Fruit fly (Drosophila melanogaster) whole organism, embryonic: ENCODE measurements around the gene CG18563.

ENCODE experiments used
- Atf-2 ChIP-seq: fragments of 200-800 bp; sonication (Bioruptor generic); optimal IDR thresholded peaks from 2 replicates; lab custom pipeline; 2016; ENCODE audit warnings: missing biosample characterization, missing genetic modification characterization
- B-H2 ChIP-seq: fragments of 200-800 bp; sonication (Bioruptor generic); optimal IDR thresholded peaks from 2 replicates; lab custom pipeline; 2018; ENCODE audit warnings: missing biosample characterization, mild to moderate bottlenecking, missing genetic modification characterization
- BEAF-32 ChIP-seq: fragments of 200-800 bp; sonication (Bioruptor generic); optimal IDR thresholded peaks from 3 replicates; lab custom pipeline; 2017; ENCODE audit warnings: missing biosample characterization, missing genetic modification characterization, mild to moderate bottlenecking, moderate library complexity, missing genetic modification reagents
- CG15479 ChIP-seq: fragments of 200-800 bp; sonication (Bioruptor generic); optimal IDR thresholded peaks from 3 replicates; lab custom pipeline; 2019; ENCODE audit warnings: missing biosample characterization, mild to moderate bottlenecking, missing genetic modification characterization, moderate library complexity
- CG15514 ChIP-seq: fragments of 200-800 bp; sonication (Bioruptor generic); optimal IDR thresholded peaks from 3 replicates; lab custom pipeline; 2017; ENCODE audit warnings: missing biosample characterization, missing genetic modification characterization, mild to moderate bottlenecking, moderate library complexity, missing genetic modification reagents
- CG17186 ChIP-seq: fragments of 200-800 bp; sonication (Bioruptor generic); optimal IDR thresholded peaks from 3 replicates; lab custom pipeline; 2017; ENCODE audit warnings: missing biosample characterization, missing genetic modification reagents, missing genetic modification characterization
- CG2202 ChIP-seq: fragments of 200-800 bp; sonication (Bioruptor generic); optimal IDR thresholded peaks from 2 replicates; lab custom pipeline; 2018; ENCODE audit warnings: missing biosample characterization, mild to moderate bottlenecking, missing genetic modification characterization
- CG3407 ChIP-seq: fragments of 200-800 bp; sonication (Bioruptor generic); optimal IDR thresholded peaks from 2 replicates; lab custom pipeline; 2018; ENCODE audit warnings: missing biosample characterization, mild to moderate bottlenecking, missing genetic modification characterization
- CG34224 ChIP-seq: fragments of 200-800 bp; sonication (Bioruptor generic); IDR thresholded peaks from 3 replicates; pipeline ENCODE4 v1.3.6; 2022; ENCODE audit warnings: missing biosample characterization, missing genetic modification characterization; ENCODE audit not compliant: partially characterized antibody
- CG4730 ChIP-seq: fragments of 200-800 bp; sonication (Bioruptor generic); IDR thresholded peaks from 2 replicates; pipeline ENCODE4 v1.3.6; 2022; ENCODE audit warnings: missing biosample characterization, missing genetic modification characterization
- CG7963 ChIP-seq: fragments of 200-800 bp; sonication (Bioruptor generic); IDR thresholded peaks from 3 replicates; pipeline ENCODE4 v1.3.6; 2022; ENCODE audit warnings: missing biosample characterization, missing genetic modification characterization; ENCODE audit not compliant: partially characterized antibody
- CG9437 ChIP-seq: fragments of 200-800 bp; sonication (Bioruptor generic); optimal IDR thresholded peaks from 2 replicates; lab custom pipeline; 2018; ENCODE audit warnings: missing biosample characterization, mild to moderate bottlenecking, missing genetic modification characterization
- CG9797 ChIP-seq: fragments of 200-800 bp; sonication (Bioruptor generic); optimal IDR thresholded peaks from 3 replicates; lab custom pipeline; 2018; ENCODE audit warnings: missing biosample characterization, mild to moderate bottlenecking, missing genetic modification characterization
- CG9817 ChIP-seq: fragments of 200-800 bp; sonication (Bioruptor generic); optimal IDR thresholded peaks from 2 replicates; lab custom pipeline; 2018; ENCODE audit warnings: missing biosample characterization, mild to moderate bottlenecking, missing genetic modification characterization, moderate library complexity
- CG9932 ChIP-seq: fragments of 200-800 bp; sonication (Bioruptor generic); IDR thresholded peaks from 2 replicates; pipeline ENCODE4 v1.3.6; 2022; ENCODE audit warnings: missing biosample characterization, missing genetic modification characterization
- Eip74EF ChIP-seq, 2 experiments: fragments of 200-800 bp in 1 of 2; fragments of >200 bp in 1 of 2; sonication (Bioruptor generic) in 1 of 2; optimal IDR thresholded peaks; 2 replicates each; lab custom pipeline; 2017 to 2019; ENCODE audit warnings: missing biosample characterization in 2 of 2, missing genetic modification characterization in 2 of 2, mild to moderate bottlenecking in 1 of 2, moderate library complexity in 1 of 2
- Ets65A ChIP-seq: fragments of 200-800 bp; sonication (Bioruptor generic); peaks from one replicate; lab custom pipeline; 2016; ENCODE audit warnings: missing biosample characterization, missing genetic modification characterization
- Ets97D ChIP-seq: fragments of 200-800 bp; sonication (Bioruptor generic); optimal IDR thresholded peaks from 3 replicates; lab custom pipeline; 2016; ENCODE audit warnings: missing biosample characterization, missing genetic modification characterization
- HmgD ChIP-seq: fragments of 200-800 bp; sonication (Bioruptor generic); optimal IDR thresholded peaks from 3 replicates; lab custom pipeline; 2016; ENCODE audit warnings: missing biosample characterization, missing genetic modification characterization
- HmgZ ChIP-seq: fragments of 200-800 bp; sonication (Bioruptor generic); optimal IDR thresholded peaks from 2 replicates; lab custom pipeline; 2018; ENCODE audit warnings: missing biosample characterization, mild to moderate bottlenecking, missing genetic modification characterization
- Lhr ChIP-seq: fragments of 200-800 bp; sonication (Bioruptor generic); optimal IDR thresholded peaks from 3 replicates; lab custom pipeline; 2017; ENCODE audit warnings: mild to moderate bottlenecking, missing biosample characterization, missing genetic modification reagents, missing genetic modification characterization
- NC2β ChIP-seq: fragments of 200-800 bp; sonication (Bioruptor generic); optimal IDR thresholded peaks from 2 replicates; lab custom pipeline; 2016; ENCODE audit warnings: missing biosample characterization, missing genetic modification characterization
- Pdp1 ChIP-seq, 2 experiments: fragments of 200-800 bp; sonication (Bioruptor generic); optimal IDR thresholded peaks; 3 replicates each; lab custom pipeline; 2016; ENCODE audit warnings: missing biosample characterization in 2 of 2, missing genetic modification characterization in 2 of 2, mild to moderate bottlenecking in 1 of 2, moderate library complexity in 1 of 2
- Sin3A ChIP-seq: fragments of >200 bp; optimal IDR thresholded peaks from 2 replicates; lab custom pipeline; 2018
- YL-1 ChIP-seq: fragments of 200-800 bp; sonication (Bioruptor generic); optimal IDR thresholded peaks from 3 replicates; lab custom pipeline; 2017; ENCODE audit warnings: missing biosample characterization, mild to moderate bottlenecking, missing genetic modification characterization
- ap ChIP-seq: fragments of 200-800 bp; sonication (Bioruptor generic); IDR thresholded peaks from 2 replicates; pipeline ENCODE4 v1.3.6; 2022; ENCODE audit warnings: missing biosample characterization, missing genetic modification characterization
- bbx ChIP-seq: fragments of 200-800 bp; sonication (Bioruptor generic); IDR thresholded peaks from 2 replicates; pipeline ENCODE4 v1.3.6; 2022; ENCODE audit warnings: missing biosample characterization, missing genetic modification characterization; ENCODE audit not compliant: partially characterized antibody
- chif ChIP-seq, 2 experiments: fragments of 200-800 bp; sonication (Bioruptor generic); optimal IDR thresholded peaks; 3 replicates each; lab custom pipeline; 2016; ENCODE audit warnings: missing biosample characterization in 2 of 2, missing genetic modification characterization in 2 of 2
- chinmo ChIP-seq: fragments of 200-800 bp; sonication (Bioruptor generic); IDR thresholded peaks from 4 replicates; pipeline ENCODE4 v1.3.6; 2022; ENCODE audit warnings: missing biosample characterization, missing genetic modification characterization; ENCODE audit not compliant: partially characterized antibody
- crp ChIP-seq, 2 experiments: fragments of 200-800 bp; sonication (Bioruptor generic); optimal IDR thresholded peaks; 2 replicates in 1 of 2; 3 replicates in 1 of 2; lab custom pipeline; 2017; ENCODE audit warnings: missing biosample characterization in 2 of 2, missing genetic modification characterization in 2 of 2, mild to moderate bottlenecking in 1 of 2, moderate library complexity in 1 of 2
- dm ChIP-seq: fragments of 200-800 bp; sonication (Bioruptor generic); optimal IDR thresholded peaks from 3 replicates; lab custom pipeline; 2016; ENCODE audit warnings: missing biosample characterization, missing genetic modification characterization
- dpn ChIP-seq, 2 experiments: fragments of 200-800 bp; sonication (Bioruptor generic); optimal IDR thresholded peaks; 3 replicates each; lab custom pipeline; 2016; ENCODE audit warnings: missing biosample characterization in 2 of 2, missing genetic modification characterization in 2 of 2
- eve ChIP-seq, 2 experiments: fragments of >200 bp; optimal IDR thresholded peaks; 2 replicates each; lab custom pipeline; 2017; ENCODE audit warnings: missing biosample characterization in 2 of 2, missing genetic modification characterization in 2 of 2
- ewg ChIP-seq: fragments of 200-800 bp; sonication (Bioruptor generic); optimal IDR thresholded peaks from 3 replicates; lab custom pipeline; 2017; ENCODE audit warnings: mild to moderate bottlenecking, missing biosample characterization, missing genetic modification reagents, missing genetic modification characterization
- hb ChIP-seq: fragments of 200-800 bp; sonication (Bioruptor generic); IDR thresholded peaks from 3 replicates; pipeline ENCODE4 v1.3.6; 2022; ENCODE audit warnings: missing biosample characterization, missing genetic modification characterization; ENCODE audit not compliant: partially characterized antibody
- inv ChIP-seq: fragments of 200-800 bp; sonication (Bioruptor generic); IDR thresholded peaks from 2 replicates; pipeline ENCODE4 v1.3.6; 2022; ENCODE audit warnings: missing biosample characterization, missing genetic modification characterization; ENCODE audit not compliant: partially characterized antibody
- nmo ChIP-seq: fragments of 200-800 bp; sonication (Bioruptor generic); optimal IDR thresholded peaks from 2 replicates; lab custom pipeline; 2018; ENCODE audit warnings: missing biosample characterization, mild to moderate bottlenecking, missing genetic modification characterization, moderate library complexity
- pita ChIP-seq: fragments of 200-800 bp; sonication (Bioruptor generic); optimal IDR thresholded peaks from 2 replicates; lab custom pipeline; 2017; ENCODE audit warnings: missing biosample characterization, mild to moderate bottlenecking, missing genetic modification characterization
- scrt ChIP-seq: fragments of 200-800 bp; sonication (Bioruptor generic); optimal IDR thresholded peaks from 2 replicates; lab custom pipeline; 2018; ENCODE audit warnings: missing biosample characterization, mild to moderate bottlenecking, missing genetic modification characterization, moderate library complexity
- sens ChIP-seq: fragments of 200-800 bp; sonication (Bioruptor generic); peaks from one replicate; lab custom pipeline; 2016; ENCODE audit warnings: missing biosample characterization, missing genetic modification characterization
- slbo ChIP-seq: fragments of 200-800 bp; sonication (Bioruptor generic); IDR thresholded peaks from 2 replicates; pipeline ENCODE4 v1.3.6; 2022; ENCODE audit warnings: missing biosample characterization, missing genetic modification characterization
- sna ChIP-seq: fragments of 200-800 bp; sonication (Bioruptor generic); IDR thresholded peaks from 2 replicates; pipeline ENCODE4 v1.3.6; 2022; ENCODE audit warnings: missing biosample characterization, missing genetic modification characterization; ENCODE audit not compliant: partially characterized antibody
- tna ChIP-seq: fragments of 200-800 bp; sonication (Bioruptor generic); IDR thresholded peaks from 2 replicates; pipeline ENCODE4 v1.3.6; 2022; ENCODE audit warnings: missing biosample characterization, missing genetic modification characterization; ENCODE audit not compliant: partially characterized antibody
- vnd ChIP-seq: fragments of 200-800 bp; sonication (Bioruptor generic); IDR thresholded peaks from 3 replicates; pipeline ENCODE4 v1.3.6; 2022; ENCODE audit warnings: missing biosample characterization, missing genetic modification characterization; ENCODE audit not compliant: partially characterized antibody
- vvl ChIP-seq: fragments of 200-800 bp; sonication (Bioruptor generic); IDR thresholded peaks from 2 replicates; pipeline ENCODE4 v1.3.6; 2022; ENCODE audit warnings: missing biosample characterization, missing genetic modification characterization
- zen2 ChIP-seq: fragments of 200-800 bp; sonication (Bioruptor generic); IDR thresholded peaks from 3 replicates; pipeline ENCODE4 v1.3.6; 2022; ENCODE audit warnings: missing biosample characterization, missing genetic modification characterization; ENCODE audit not compliant: partially characterized antibody

Gene CG18563

DNA sequence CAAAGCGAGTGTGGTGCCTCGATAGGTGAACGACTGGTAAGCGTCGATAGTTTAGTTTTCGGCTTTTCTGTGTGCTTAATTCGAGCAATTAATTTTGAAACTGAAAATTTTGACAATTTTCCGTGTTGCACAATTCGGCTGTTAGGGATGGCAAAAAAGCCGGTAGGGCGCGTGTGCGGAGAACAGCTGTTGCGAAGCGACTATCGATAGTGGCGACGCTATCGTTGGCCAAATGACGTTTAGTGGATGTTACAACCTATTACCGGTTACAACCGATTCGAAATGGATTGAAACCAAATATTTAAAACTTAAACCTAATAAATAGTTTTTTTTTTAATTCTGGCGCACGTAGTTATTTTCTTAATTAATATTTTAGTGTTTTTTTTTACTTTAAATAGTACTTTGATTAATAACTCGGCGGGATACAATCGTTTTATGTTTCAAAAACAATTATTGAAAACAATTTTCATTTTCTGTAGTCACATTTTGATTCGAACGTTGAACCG, 43.2 kb upstream of the CG18563 start, which contains the start of the genes mEFTs and Dhc36C (continued):
- peak; percentile 42 for TF ChIP-seq CG15514
- no peak for TF ChIP-seq B-H2
- peak; percentile 91 for TF ChIP-seq bbx (GFP tag; lab: Robert Waterston, UW)
- TF ChIP-seq sna: peak; percentile 75
- peak in 1 of 2 experiments; percentile 98 for TF ChIP-seq Pdp1 (GFP tag; optimal IDR thresholded peaks at IDR 0.05; lab: Kevin White, UChicago)
- peak; percentile 40 for TF ChIP-seq Sin3A (lab: Kevin White, UChicago)
- TF ChIP-seq Lhr (GFP tag; lab: Kevin White, UChicago): peak; percentile 58
- peak; percentile 36 for TF ChIP-seq CG9797 (GFP tag; lab: Kevin White, UChicago)
- TF ChIP-seq tna (GFP tag; lab: Robert Waterston, UW): peak; percentile 80
- TF ChIP-seq eve (GFP tag; optimal IDR thresholded peaks at IDR 0.05; lab: Kevin White, UChicago): no peak
- TF ChIP-seq inv: peak; percentile 81
- peak; percentile 84; the same call in 3 of the 4 replicates for TF ChIP-seq chinmo (GFP tag; lab: Robert Waterston, UW)
- no peak for TF ChIP-seq ap (GFP tag; lab: Robert Waterston, UW)
- TF ChIP-seq slbo (GFP tag; lab: Robert Waterston, UW): peak; percentile 39
- 0 out of 2 replicates have a peak, but pooled peaks have one; percentile 11 for TF ChIP-seq CG9932 (GFP tag; lab: Robert Waterston, UW)
- TF ChIP-seq CG17186 (GFP tag; lab: Kevin White, UChicago): peak; percentile 79
- TF ChIP-seq HmgD: peak; percentile 15
- peak; percentile 45 for TF ChIP-seq sens
- no peak for TF ChIP-seq CG3407 (GFP tag; lab: Kevin White, UChicago)
- TF ChIP-seq vnd (GFP tag; lab: Robert Waterston, UW): peak; percentile 62; the same call in 2 of the 3 replicates
- TF ChIP-seq CG9817 (tag; lab: Kevin White, UChicago): no peak
- peak; percentile 74; the same call in 2 of the 3 replicates for TF ChIP-seq hb (GFP tag; lab: Robert Waterston, UW)
- TF ChIP-seq YL-1 (GFP tag; lab: Kevin White, UChicago): peak; percentile 72
- TF ChIP-seq Atf-2: no peak
- TF ChIP-seq HmgZ (tag; lab: Kevin White, UChicago): peak; percentile 37
- peak; percentile 18; the same call in 1 of the 2 replicates for TF ChIP-seq vvl (GFP tag; lab: Robert Waterston, UW)
- TF ChIP-seq CG4730 (GFP tag; lab: Robert Waterston, UW): no peak
- TF ChIP-seq zen2 (GFP tag; lab: Robert Waterston, UW): peak; percentile 82; the same call in 2 of the 3 replicates
- peak; percentile 45 for TF ChIP-seq scrt (GFP tag; lab: Kevin White, UChicago)
- TF ChIP-seq CG2202 (tag; lab: Kevin White, UChicago): no peak
- no peak for TF ChIP-seq NC2β (GFP tag; lab: Kevin White, UChicago)
- TF ChIP-seq pita (GFP tag; lab: Kevin White, UChicago): peak; percentile 75
- TF ChIP-seq crp (GFP tag; optimal IDR thresholded peaks at IDR 0.05; lab: Kevin White, UChicago): peak; percentile 82 to 97
- TF ChIP-seq ewg (GFP tag; lab: Kevin White, UChicago): peak; percentile 96
- TF ChIP-seq CG9437 (GFP tag; lab: Kevin White, UChicago): peak; percentile 13
- TF ChIP-seq CG15479 (GFP tag; lab: Kevin White, UChicago): peak; percentile 77
- TF ChIP-seq dm (GFP tag; lab: Kevin White, UChicago): peak; percentile 70
- TF ChIP-seq nmo (GFP tag; lab: Kevin White, UChicago): peak; percentile 42
- peak; percentile 75 for TF ChIP-seq CG7963 (GFP tag; lab: Robert Waterston, UW)
- TF ChIP-seq BEAF-32 (GFP tag; lab: Kevin White, UChicago): peak; percentile 86
- peak; percentile 84 for TF ChIP-seq CG34224 (GFP tag; lab: Robert Waterston, UW)
- TF ChIP-seq chif (GFP tag; optimal IDR thresholded peaks at IDR 0.05; lab: Kevin White, UChicago): no peak
- peak; percentile 66 for TF ChIP-seq Ets97D (GFP tag; lab: Kevin White, UChicago)
- no peak for TF ChIP-seq Eip74EF (GFP tag; optimal IDR thresholded peaks at IDR 0.05; lab: Kevin White, UChicago)
- no peak for TF ChIP-seq dpn (GFP tag; optimal IDR thresholded peaks at IDR 0.05; lab: Kevin White, UChicago)
- TF ChIP-seq Ets65A (GFP tag; lab: Kevin White, UChicago): peak; percentile 35
